Fruit fly (Drosophila melanogaster) whole organism, embryonic: Measurements from ENCODE around the gene Trf4-2.

Source experiments
- CG10147 ChIP-seq: fragments of 200-800 bp; sonication (Bioruptor generic); optimal IDR thresholded peaks from 2 replicates; lab custom pipeline; 2019; ENCODE audit warnings: missing biosample characterization, mild to moderate bottlenecking, missing genetic modification characterization, moderate library complexity
- CG10431 ChIP-seq: fragments of 200-800 bp; sonication (Bioruptor generic); optimal IDR thresholded peaks from 3 replicates; lab custom pipeline; 2018; ENCODE audit warnings: missing biosample characterization, mild to moderate bottlenecking, missing genetic modification characterization
- CG10654 ChIP-seq: fragments of 200-800 bp; sonication (Bioruptor generic); optimal IDR thresholded peaks from 2 replicates; lab custom pipeline; 2016; ENCODE audit warnings: missing biosample characterization, missing genetic modification characterization
- CG13775 ChIP-seq: fragments of 200-800 bp; sonication (Bioruptor generic); optimal IDR thresholded peaks from 3 replicates; lab custom pipeline; 2017; ENCODE audit warnings: missing biosample characterization, mild to moderate bottlenecking, missing genetic modification characterization
- CG14710 ChIP-seq: fragments of 200-800 bp; sonication (Bioruptor generic); optimal IDR thresholded peaks from 3 replicates; lab custom pipeline; 2019; ENCODE audit warnings: missing biosample characterization, mild to moderate bottlenecking, missing genetic modification characterization, moderate library complexity
- CG15696 ChIP-seq: fragments of 200-800 bp; sonication (Bioruptor generic); optimal IDR thresholded peaks from 2 replicates; lab custom pipeline; 2019; ENCODE audit warnings: missing biosample characterization, mild to moderate bottlenecking, missing genetic modification characterization, moderate library complexity
- CG30403 ChIP-seq: fragments of 200-800 bp; sonication (Bioruptor generic); optimal IDR thresholded peaks from 3 replicates; lab custom pipeline; 2016; ENCODE audit warnings: missing biosample characterization, missing genetic modification characterization
- CG32772 ChIP-seq: fragments of 200-800 bp; sonication (Bioruptor generic); IDR thresholded peaks from 2 replicates; pipeline ENCODE4 v1.3.6; 2022; ENCODE audit warnings: missing biosample characterization, missing genetic modification characterization
- CG33557 ChIP-seq: fragments of 200-800 bp; sonication (Bioruptor generic); optimal IDR thresholded peaks from 2 replicates; lab custom pipeline; 2019; ENCODE audit warnings: missing biosample characterization, mild to moderate bottlenecking, missing genetic modification characterization, moderate library complexity
- CG43689 ChIP-seq: fragments of 200-800 bp; sonication (Bioruptor generic); IDR thresholded peaks from 2 replicates; pipeline ENCODE4 v1.3.6; 2022; ENCODE audit warnings: missing biosample characterization, missing genetic modification characterization
- CG4730 ChIP-seq: fragments of 200-800 bp; sonication (Bioruptor generic); IDR thresholded peaks from 2 replicates; pipeline ENCODE4 v1.3.6; 2022; ENCODE audit warnings: missing biosample characterization, missing genetic modification characterization
- CG7786 ChIP-seq: fragments of 200-800 bp; sonication (Bioruptor generic); optimal IDR thresholded peaks from 2 replicates; lab custom pipeline; 2016; ENCODE audit warnings: missing biosample characterization, missing genetic modification characterization
- CG8290 ChIP-seq, 3 experiments: fragments of 200-800 bp; sonication (Bioruptor generic); optimal IDR thresholded peaks; 2 replicates each; lab custom pipeline; 2016 to 2019; ENCODE audit warnings: missing biosample characterization in 3 of 3, missing genetic modification characterization in 3 of 3, mild to moderate bottlenecking in 2 of 3, moderate library complexity in 1 of 3
- CG9437 ChIP-seq: fragments of 200-800 bp; sonication (Bioruptor generic); optimal IDR thresholded peaks from 2 replicates; lab custom pipeline; 2018; ENCODE audit warnings: missing biosample characterization, mild to moderate bottlenecking, missing genetic modification characterization
- D ChIP-seq, 2 experiments: fragments of 200-800 bp in 1 of 2; fragments of >200 bp in 1 of 2; sonication (Bioruptor generic) in 1 of 2; optimal IDR thresholded peaks; 2 replicates in 1 of 2; 3 replicates in 1 of 2; lab custom pipeline; 2017; ENCODE audit warnings: mild to moderate bottlenecking in 1 of 2, missing biosample characterization in 1 of 2, missing genetic modification characterization in 1 of 2, missing genetic modification reagents in 1 of 2
- HLH3B ChIP-seq: fragments of 200-800 bp; sonication (Bioruptor generic); IDR thresholded peaks from 2 replicates; pipeline ENCODE4 v1.3.6; 2022; ENCODE audit warnings: missing biosample characterization, missing genetic modification characterization
- Hr3 ChIP-seq: fragments of 200-800 bp; sonication (Bioruptor generic); optimal IDR thresholded peaks from 3 replicates; lab custom pipeline; 2016; ENCODE audit warnings: missing biosample characterization, missing genetic modification characterization
- MBD-R2 ChIP-seq: fragments of 200-800 bp; sonication (Bioruptor generic); IDR thresholded peaks from 2 replicates; pipeline ENCODE4 v1.3.6; 2022; ENCODE audit warnings: missing biosample characterization, missing genetic modification characterization
- NFAT ChIP-seq: fragments of 200-800 bp; sonication (Bioruptor generic); IDR thresholded peaks from 2 replicates; pipeline ENCODE4 v1.3.6; 2022; ENCODE audit warnings: missing biosample characterization, missing genetic modification characterization
- Ptx1 ChIP-seq: fragments of 200-800 bp; sonication (Bioruptor generic); IDR thresholded peaks from 2 replicates; pipeline ENCODE4 v1.3.6; 2022; ENCODE audit warnings: missing biosample characterization, missing genetic modification characterization
- Sry-δ ChIP-seq: fragments of 200-800 bp; sonication (Bioruptor generic); optimal IDR thresholded peaks from 2 replicates; lab custom pipeline; 2016; ENCODE audit warnings: missing biosample characterization, missing genetic modification characterization
- amos ChIP-seq: fragments of 200-800 bp; sonication (Bioruptor generic); IDR thresholded peaks from 2 replicates; pipeline ENCODE4 v1.3.6; 2022; ENCODE audit warnings: missing biosample characterization, missing genetic modification characterization; ENCODE audit not compliant: partially characterized antibody
- ap ChIP-seq: fragments of 200-800 bp; sonication (Bioruptor generic); IDR thresholded peaks from 2 replicates; pipeline ENCODE4 v1.3.6; 2022; ENCODE audit warnings: missing biosample characterization, missing genetic modification characterization
- bcd ChIP-seq: fragments of 200-800 bp; sonication (Bioruptor generic); optimal IDR thresholded peaks from 2 replicates; lab custom pipeline; 2017; ENCODE audit warnings: missing biosample characterization, mild to moderate bottlenecking, missing genetic modification characterization
- caup ChIP-seq: fragments of 200-800 bp; sonication (Bioruptor generic); optimal IDR thresholded peaks from 3 replicates; lab custom pipeline; 2017; ENCODE audit warnings: missing biosample characterization, mild to moderate bottlenecking, missing genetic modification characterization, moderate library complexity; ENCODE audit not compliant: severe bottlenecking
- crol ChIP-seq: fragments of 200-800 bp; sonication (Bioruptor generic); IDR thresholded peaks from 2 replicates; pipeline ENCODE4 v1.3.6; 2022; ENCODE audit warnings: missing biosample characterization, missing genetic modification characterization
- dpn ChIP-seq, 2 experiments: fragments of 200-800 bp; sonication (Bioruptor generic); optimal IDR thresholded peaks; 3 replicates each; lab custom pipeline; 2016; ENCODE audit warnings: missing biosample characterization in 2 of 2, missing genetic modification characterization in 2 of 2
- emc ChIP-seq: fragments of 200-800 bp; sonication (Bioruptor generic); optimal IDR thresholded peaks from 2 replicates; lab custom pipeline; 2016; ENCODE audit warnings: missing biosample characterization, missing genetic modification characterization
- eyg ChIP-seq: fragments of 200-800 bp; sonication (Bioruptor generic); optimal IDR thresholded peaks from 3 replicates; lab custom pipeline; 2016; ENCODE audit warnings: missing biosample characterization, missing genetic modification characterization
- fu2 ChIP-seq: fragments of 200-800 bp; sonication (Bioruptor generic); optimal IDR thresholded peaks from 2 replicates; lab custom pipeline; 2016; ENCODE audit warnings: missing biosample characterization, missing genetic modification characterization
- gcm2 ChIP-seq: fragments of 200-800 bp; sonication (Bioruptor generic); optimal IDR thresholded peaks from 2 replicates; lab custom pipeline; 2016; ENCODE audit warnings: missing biosample characterization, missing genetic modification characterization
- gsb-n ChIP-seq: fragments of 200-800 bp; sonication (Bioruptor generic); optimal IDR thresholded peaks from 3 replicates; lab custom pipeline; 2018; ENCODE audit warnings: missing biosample characterization, mild to moderate bottlenecking, missing genetic modification characterization
- ken ChIP-seq: fragments of 200-800 bp; sonication (Bioruptor generic); IDR thresholded peaks from 3 replicates; pipeline ENCODE4 v1.3.6; 2022; ENCODE audit warnings: missing biosample characterization, missing genetic modification characterization
- pan ChIP-seq, 4 experiments: fragments of >200 bp in 3 of 4; fragments of 200-800 bp in 1 of 4; sonication (Bioruptor generic) in 1 of 4; optimal IDR thresholded peaks in 3 of 4; IDR thresholded peaks in 1 of 4; 2 replicates each; pipeline versions ENCODE4 v1.3.6 to Lab custom; 2017 to 2022; ENCODE audit warnings: missing biosample characterization in 2 of 4, missing genetic modification characterization in 2 of 4, mixed read lengths in 1 of 4
- prd ChIP-seq, 3 experiments: fragments of >200 bp in 2 of 3; fragments of 200-800 bp in 1 of 3; sonication (Bioruptor generic) in 1 of 3; optimal IDR thresholded peaks in 2 of 3; IDR thresholded peaks in 1 of 3; 2 replicates in 2 of 3; 3 replicates in 1 of 3; pipeline versions ENCODE4 v1.3.6 to Lab custom; 2017 to 2022; ENCODE audit warnings: missing biosample characterization in 1 of 3, missing genetic modification characterization in 1 of 3
- ranshi ChIP-seq: fragments of 200-800 bp; sonication (Bioruptor generic); IDR thresholded peaks from 2 replicates; pipeline ENCODE4 v1.3.6; 2022; ENCODE audit warnings: missing biosample characterization, missing genetic modification characterization
- repo ChIP-seq: fragments of 200-800 bp; sonication (Bioruptor generic); optimal IDR thresholded peaks from 2 replicates; lab custom pipeline; 2016; ENCODE audit warnings: missing biosample characterization, missing genetic modification characterization
- ro ChIP-seq: fragments of 200-800 bp; sonication (Bioruptor generic); IDR thresholded peaks from 2 replicates; pipeline ENCODE4 v1.3.6; 2022; ENCODE audit warnings: missing biosample characterization, missing genetic modification characterization
- sd ChIP-seq: fragments of 200-800 bp; sonication (Bioruptor generic); optimal IDR thresholded peaks from 3 replicates; lab custom pipeline; 2018; ENCODE audit warnings: missing biosample characterization, mild to moderate bottlenecking, missing genetic modification characterization, moderate library complexity
- sim ChIP-seq: fragments of 200-800 bp; sonication (Bioruptor generic); IDR thresholded peaks from 2 replicates; pipeline ENCODE4 v1.3.6; 2022; ENCODE audit warnings: missing biosample characterization, missing genetic modification characterization
- sisA ChIP-seq: fragments of 200-800 bp; sonication (Bioruptor generic); IDR thresholded peaks from 2 replicates; pipeline ENCODE4 v1.3.6; 2022; ENCODE audit warnings: missing biosample characterization, missing genetic modification characterization
- slbo ChIP-seq: fragments of 200-800 bp; sonication (Bioruptor generic); IDR thresholded peaks from 2 replicates; pipeline ENCODE4 v1.3.6; 2022; ENCODE audit warnings: missing biosample characterization, missing genetic modification characterization
- trem ChIP-seq: fragments of 200-800 bp; optimal IDR thresholded peaks from 3 replicates; lab custom pipeline; 2019; ENCODE audit warnings: missing biosample characterization, mild to moderate bottlenecking, missing genetic modification characterization, moderate library complexity
- vnd ChIP-seq: fragments of 200-800 bp; sonication (Bioruptor generic); IDR thresholded peaks from 3 replicates; pipeline ENCODE4 v1.3.6; 2022; ENCODE audit warnings: missing biosample characterization, missing genetic modification characterization; ENCODE audit not compliant: partially characterized antibody
- wor ChIP-seq: fragments of 200-800 bp; sonication (Bioruptor generic); IDR thresholded peaks from 2 replicates; pipeline ENCODE4 v1.3.6; 2022; ENCODE audit warnings: missing biosample characterization, missing genetic modification characterization
- z ChIP-seq: fragments of 200-800 bp; sonication (Bioruptor generic); IDR thresholded peaks from 3 replicates; pipeline ENCODE4 v1.3.6; 2022; ENCODE audit warnings: missing biosample characterization, missing genetic modification characterization

Trf4-2 gene

dm6 chr3R:24917814-24918636 lies 7.0 kb upstream of the Trf4-2 start, which contains the start of the genes PIG-S, sud1 and CG11168 (continued):
- TF ChIP-seq CG4730 (GFP tag; lab: Robert Waterston, UW) (peak; percentile 27; the same call in 1 of the 2 replicates), Sry-δ (GFP tag; lab: Kevin White, UChicago) (peak; percentile 85), CG10147 (peak; percentile 32), CG43689 (GFP tag; lab: Robert Waterston, UW) (no peak), trem (tag; lab: Kevin White, UChicago) (peak; percentile 73), repo (no peak), bcd (GFP tag; lab: Kevin White, UChicago) (peak; percentile 59), ranshi (GFP tag; lab: Robert Waterston, UW) (peak; percentile 74; the same call in 1 of the 2 replicates), MBD-R2 (GFP tag; lab: Robert Waterston, UW) (peak; percentile 85), CG14710 (tag; lab: Kevin White, UChicago) (peak; percentile 81), CG8290 (GFP tag; optimal IDR thresholded peaks at IDR 0.05; lab: Kevin White, UChicago) (peak; percentile 40), CG8290 (tag; optimal IDR thresholded peaks at IDR 0.05; lab: Kevin White, UChicago) (no peak), Ptx1 (GFP tag; lab: Robert Waterston, UW) (peak; percentile 80), fu2 (GFP tag; lab: Kevin White, UChicago) (no peak), ro (GFP tag; lab: Robert Waterston, UW) (peak; percentile 31; the same call in 1 of the 2 replicates), pan (optimal IDR thresholded peaks at IDR 0.05; lab: Kevin White, UChicago) (no peak), pan (GFP tag; optimal IDR thresholded peaks at IDR 0.05 in 1 of 2, IDR thresholded peaks at IDR 0.05 in 1 of 2) (peak in 1 of 2 experiments; percentile 62), gsb-n (peak; percentile 85), ap (0 out of 2 replicates have a peak, but pooled peaks have one; percentile 10), prd (optimal IDR thresholded peaks at IDR 0.05; lab: Kevin White, UChicago) (no peak), prd (GFP tag; IDR thresholded peaks at IDR 0.05; lab: Robert Waterston, UW) (peak; percentile 88), vnd (GFP tag; lab: Robert Waterston, UW) (peak; percentile 95), CG30403 (peak; percentile 65), sd (tag; lab: Kevin White, UChicago) (peak; percentile 94), CG32772 (GFP tag; lab: Robert Waterston, UW) (peak; percentile 55), D (optimal IDR thresholded peaks at IDR 0.05; lab: Kevin White, UChicago) (no peak), D (GFP tag; optimal IDR thresholded peaks at IDR 0.05; lab: Kevin White, UChicago) (peak; percentile 19), sim (GFP tag; lab: Robert Waterston, UW) (no peak), CG7786 (GFP tag; lab: Kevin White, UChicago) (no peak), dpn (GFP tag; optimal IDR thresholded peaks at IDR 0.05; lab: Kevin White, UChicago) (peak in 1 of 2 experiments; percentile 62), slbo (GFP tag; lab: Robert Waterston, UW) (peak; percentile 88), crol (GFP tag; lab: Robert Waterston, UW) (0 out of 2 replicates have a peak, but pooled peaks have one; percentile 10), eyg (no peak), CG13775 (peak; percentile 66), NFAT (GFP tag; lab: Robert Waterston, UW) (0 out of 2 replicates have a peak, but pooled peaks have one; percentile 16), HLH3B (peak; percentile 49; the same call in 1 of the 2 replicates), CG15696 (peak; percentile 63), wor (GFP tag; lab: Robert Waterston, UW) (no peak), gcm2 (GFP tag; lab: Kevin White, UChicago) (no peak), emc (no peak), CG10654 (GFP tag; lab: Kevin White, UChicago) (peak; percentile 49), Hr3 (GFP tag; lab: Kevin White, UChicago) (peak; percentile 84), amos (GFP tag; lab: Robert Waterston, UW) (peak; percentile 82), ken (GFP tag; lab: Robert Waterston, UW) (peak; percentile 66; the same call in 2 of the 3 replicates), z (GFP tag; lab: Robert Waterston, UW) (no peak), caup (peak; percentile 50), sisA (peak; percentile 47; the same call in 1 of the 2 replicates), CG33557 (GFP tag; lab: Kevin White, UChicago) (peak; percentile 38), CG9437 (GFP tag; lab: Kevin White, UChicago) (peak; percentile 46), CG10431 (GFP tag; lab: Kevin White, UChicago) (no peak)
